Worm (Caenorhabditis elegans): ENCODE data around the gene egrh-2.

Gene egrh-2

DNA sequence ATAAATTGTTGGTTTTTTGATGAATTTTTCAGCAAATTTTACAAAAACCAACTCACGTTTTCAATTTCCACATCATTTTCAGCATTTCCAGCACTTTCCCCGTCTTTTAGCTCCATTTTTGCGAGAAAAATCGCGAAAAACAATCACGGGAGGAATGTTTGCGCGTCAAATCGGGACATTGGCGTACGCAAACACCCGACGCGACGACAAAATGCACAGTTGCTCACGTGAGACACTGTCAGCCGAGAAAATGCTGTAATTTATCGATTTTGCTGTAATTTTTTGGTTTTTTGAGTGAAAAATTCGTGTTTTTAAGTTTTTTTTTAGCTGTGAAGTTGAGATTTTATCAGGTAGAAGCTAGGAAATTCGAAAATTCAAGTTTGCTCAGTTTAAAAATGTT lies 19.3 kb upstream of the egrh-2 start, which contains the start of gene Y55F3AM.9:
TSS of gene Y55F3AM.9 (minus strand) at position 189 of the 400 bp plus-strand sequence.
- TF ChIP-seq ama-1 (optimal IDR thresholded peaks at IDR 0.05) = no peak
- TF ChIP-seq fkh-8 (tag; optimal IDR thresholded peaks at IDR 0.05) = peak; percentile 60
- peak; percentile 37 for TF ChIP-seq xbp-1 (tag; optimal IDR thresholded peaks at IDR 0.05)
- peak; percentile 62 for TF ChIP-seq mep-1 (tag; optimal IDR thresholded peaks at IDR 0.05)
- TF ChIP-seq lin-13 (GFP tag; optimal IDR thresholded peaks at IDR 0.05) = peak; percentile 3
- no peak for TF ChIP-seq efl-3 (GFP tag; optimal IDR thresholded peaks at IDR 0.05)
- TF ChIP-seq dpl-1 (GFP tag; optimal IDR thresholded peaks at IDR 0.05) = peak; percentile 34 to 69 (median 64)
- TF ChIP-seq nhr-237 (tag; optimal IDR thresholded peaks at IDR 0.05) = no peak
- peak; percentile 58 for TF ChIP-seq nhr-47 (tag; optimal IDR thresholded peaks at IDR 0.05)
- TF ChIP-seq F16B12.6 (tag; optimal IDR thresholded peaks at IDR 0.05) = peak; percentile 97
- peak in 1 of 2 experiments; percentile 65 for TF ChIP-seq mdl-1 (tag; optimal IDR thresholded peaks at IDR 0.05)
- peak; percentile 71 for TF ChIP-seq C04F5.9 (tag; optimal IDR thresholded peaks at IDR 0.05)
- no peak for TF ChIP-seq mab-9 (GFP tag; IDR thresholded peaks at IDR 0.05)
- TF ChIP-seq unc-86 (tag; optimal IDR thresholded peaks at IDR 0.05) = peak; percentile 7
- TF ChIP-seq tbx-2 (tag; optimal IDR thresholded peaks at IDR 0.05) = peak; percentile 31
- TF ChIP-seq snu-23 (GFP tag; optimal IDR thresholded peaks at IDR 0.05) = peak; percentile 66
- peak; percentile 8 for TF ChIP-seq nhr-20 (tag; optimal IDR thresholded peaks at IDR 0.05)
- TF ChIP-seq jun-1 (tag; optimal IDR thresholded peaks at IDR 0.05) = no peak
- TF ChIP-seq isw-1 (GFP tag; IDR thresholded peaks at IDR 0.05) = peak; percentile 40
- TF ChIP-seq grh-1 (GFP tag; IDR thresholded peaks at IDR 0.05) = no peak
- TF ChIP-seq ceh-82 (tag; optimal IDR thresholded peaks at IDR 0.05) = peak; percentile 16 to 38 (median 29)
- TF ChIP-seq lsy-2 (tag; optimal IDR thresholded peaks at IDR 0.05) = peak; percentile 59 to 63
- TF ChIP-seq lin-15B (tag; optimal IDR thresholded peaks at IDR 0.05) = peak; percentile 40
- peak; percentile 64 to 79 for TF ChIP-seq lin-35 (GFP tag; optimal IDR thresholded peaks at IDR 0.05)
- TF ChIP-seq snpc-4 (tag; optimal IDR thresholded peaks at IDR 0.05) = peak; percentile 18
- peak; percentile 37 for TF ChIP-seq skn-1 (tag; optimal IDR thresholded peaks at IDR 0.05)
- peak; percentile 30 for TF ChIP-seq dsc-1 (tag; optimal IDR thresholded peaks at IDR 0.05)
- peak; percentile 72 to 74 for TF ChIP-seq efl-1 (optimal IDR thresholded peaks at IDR 0.05)
- peak; percentile 70 to 96 for TF ChIP-seq efl-1 (GFP tag; optimal IDR thresholded peaks at IDR 0.05 in 1 of 2)

ce11 chrIV:1006662-1007061 lies 16.4 kb upstream of the egrh-2 start:
- TF ChIP-seq nhr-12 (tag; optimal IDR thresholded peaks at IDR 0.05) = no peak
- no peak for TF ChIP-seq nhr-71 (tag; optimal IDR thresholded peaks at IDR 0.05)
- TF ChIP-seq ztf-11 (tag; optimal IDR thresholded peaks at IDR 0.05) = no peak
- no peak for TF ChIP-seq F16B12.6 (tag; optimal IDR thresholded peaks at IDR 0.05)
- TF ChIP-seq hlh-17 (GFP tag; optimal IDR thresholded peaks at IDR 0.05; ENCODE audit: borderline replicate concordance) = no peak
- TF ChIP-seq alr-1 (tag; optimal IDR thresholded peaks at IDR 0.05; ENCODE audit: borderline replicate concordance) = no peak
- no peak for TF ChIP-seq mdl-1 (tag; optimal IDR thresholded peaks at IDR 0.05)
- no peak for TF ChIP-seq dpl-1 (GFP tag; optimal IDR thresholded peaks at IDR 0.05)
- TF ChIP-seq hpl-2 (GFP tag; optimal IDR thresholded peaks at IDR 0.05) = no peak
- TF ChIP-seq aha-1 (tag; optimal IDR thresholded peaks at IDR 0.05) = no peak
- no peak for TF ChIP-seq ceh-88 (GFP tag; IDR thresholded peaks at IDR 0.05)
- no peak for TF ChIP-seq sptf-1 (tag; optimal IDR thresholded peaks at IDR 0.05)
- TF ChIP-seq nhr-11 (tag; optimal IDR thresholded peaks at IDR 0.05) = no peak
- TF ChIP-seq sox-4 (tag; optimal IDR thresholded peaks at IDR 0.05) = no peak

DNA sequence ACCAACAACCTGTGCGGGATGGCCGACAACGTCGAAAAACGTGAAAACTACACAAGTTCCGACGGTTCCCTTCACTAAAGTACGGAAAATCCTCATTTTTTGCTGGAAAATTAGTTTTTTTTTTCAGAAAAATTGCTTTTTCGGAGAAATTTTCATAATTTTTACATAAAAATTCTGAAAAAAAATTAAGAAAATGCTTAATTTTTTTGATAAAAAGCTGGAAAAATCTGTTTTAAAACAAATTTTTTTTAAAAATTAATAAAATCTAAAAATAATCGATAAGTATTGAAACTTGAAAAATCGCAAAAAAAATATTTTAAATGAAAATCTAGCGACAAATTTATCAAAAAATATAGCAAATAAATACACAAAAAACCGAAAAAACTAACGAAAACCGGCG lies 15.5 kb upstream of the egrh-2 start, which contains the start of gene immp-2:
TSS of gene immp-2 (minus strand) at position 101 of the 400 bp plus-strand sequence.
- TF ChIP-seq C34B4.2 (tag; optimal IDR thresholded peaks at IDR 0.05) (no peak), F16B12.6 (tag; optimal IDR thresholded peaks at IDR 0.05) (no peak), xbp-1 (tag; optimal IDR thresholded peaks at IDR 0.05) (no peak), nhr-20 (tag; optimal IDR thresholded peaks at IDR 0.05) (no peak), lin-13 (GFP tag; optimal IDR thresholded peaks at IDR 0.05) (no peak), unc-98 (GFP tag; IDR thresholded peaks at IDR 0.05) (no peak), nhr-71 (tag; optimal IDR thresholded peaks at IDR 0.05) (no peak), dpl-1 (GFP tag; optimal IDR thresholded peaks at IDR 0.05) (no peak), unc-130 (tag; optimal IDR thresholded peaks at IDR 0.05) (no peak), nhr-76 (tag; optimal IDR thresholded peaks at IDR 0.05) (no peak), ceh-8 (GFP tag; optimal IDR thresholded peaks at IDR 0.05) (no peak), hlh-17 (GFP tag; optimal IDR thresholded peaks at IDR 0.05; ENCODE audit: borderline replicate concordance) (no peak), zip-4 (GFP tag; optimal IDR thresholded peaks at IDR 0.05) (no peak), efl-1 (optimal IDR thresholded peaks at IDR 0.05) (no peak), efl-1 (GFP tag; optimal IDR thresholded peaks at IDR 0.05 in 1 of 2) (no peak), sup-37 (GFP tag; optimal IDR thresholded peaks at IDR 0.05) (no peak), ztf-11 (tag; optimal IDR thresholded peaks at IDR 0.05) (no peak)
